Fruit fly (Drosophila melanogaster) whole organism, embryonic: ENCODE measurements around the gene east.
A peak's percentile ranks its signal among the peaks of the same experiment; 100 is the strongest.

ENCODE experiments used
- Blimp-1 ChIP-seq: fragments of 200-800 bp; sonication (Bioruptor generic); optimal IDR thresholded peaks from 3 replicates; lab custom pipeline; 2018; ENCODE audit warnings: missing biosample characterization, missing genetic modification characterization, mild to moderate bottlenecking, moderate library complexity, missing genetic modification reagents
- CG10274 ChIP-seq: fragments of 200-800 bp; sonication (Bioruptor generic); optimal IDR thresholded peaks from 3 replicates; lab custom pipeline; 2017; ENCODE audit warnings: missing biosample characterization, mild to moderate bottlenecking, missing genetic modification characterization
- CG10321 ChIP-seq: fragments of 200-800 bp; sonication (Bioruptor generic); IDR thresholded peaks from 2 replicates; pipeline ENCODE4 v1.3.6; 2022; ENCODE audit warnings: missing biosample characterization, missing genetic modification characterization
- CG11696 ChIP-seq: fragments of 200-800 bp; sonication (Bioruptor generic); IDR thresholded peaks from 2 replicates; pipeline ENCODE4 v1.3.6; 2022; ENCODE audit warnings: missing biosample characterization, missing genetic modification characterization
- CG14050 ChIP-seq: fragments of 200-800 bp; sonication (Bioruptor generic); IDR thresholded peaks from 3 replicates; pipeline ENCODE4 v1.3.6; 2022; ENCODE audit warnings: missing biosample characterization, missing genetic modification characterization
- CG14441 ChIP-seq: fragments of 200-800 bp; sonication (Bioruptor generic); IDR thresholded peaks from 2 replicates; pipeline ENCODE4 v1.3.6; 2022; ENCODE audit warnings: missing biosample characterization, missing genetic modification characterization
- CG15011 ChIP-seq: fragments of 200-800 bp; sonication (Bioruptor generic); optimal IDR thresholded peaks from 3 replicates; lab custom pipeline; 2018; ENCODE audit warnings: missing biosample characterization, mild to moderate bottlenecking, missing genetic modification characterization
- CG1792 ChIP-seq: fragments of 200-800 bp; sonication (Bioruptor generic); optimal IDR thresholded peaks from 2 replicates; lab custom pipeline; 2016; ENCODE audit warnings: missing biosample characterization, missing genetic modification characterization
- CG18599 ChIP-seq: fragments of 200-800 bp; sonication (Bioruptor generic); optimal IDR thresholded peaks from 3 replicates; lab custom pipeline; 2017; ENCODE audit warnings: missing biosample characterization, missing genetic modification characterization, mild to moderate bottlenecking, moderate library complexity, missing genetic modification reagents
- CG2712 ChIP-seq: fragments of 200-800 bp; optimal IDR thresholded peaks from 3 replicates; lab custom pipeline; 2019; ENCODE audit warnings: missing biosample characterization, mild to moderate bottlenecking, missing genetic modification characterization, moderate library complexity
- CG2875 ChIP-seq: fragments of 200-800 bp; sonication (Bioruptor generic); optimal IDR thresholded peaks from 2 replicates; lab custom pipeline; 2017; ENCODE audit warnings: missing biosample characterization, mild to moderate bottlenecking, missing genetic modification characterization, missing genetic modification reagents
- CG34224 ChIP-seq: fragments of 200-800 bp; sonication (Bioruptor generic); IDR thresholded peaks from 3 replicates; pipeline ENCODE4 v1.3.6; 2022; ENCODE audit warnings: missing biosample characterization, missing genetic modification characterization; ENCODE audit not compliant: partially characterized antibody
- CG3838 ChIP-seq: fragments of 200-800 bp; sonication (Bioruptor generic); optimal IDR thresholded peaks from 3 replicates; lab custom pipeline; 2016; ENCODE audit warnings: missing biosample characterization, missing genetic modification characterization
- CG4404 ChIP-seq: fragments of 200-800 bp; sonication (Bioruptor generic); IDR thresholded peaks from 2 replicates; pipeline ENCODE4 v1.3.6; 2022; ENCODE audit warnings: missing biosample characterization, missing genetic modification characterization
- CG6175 ChIP-seq: fragments of 200-800 bp; sonication (Bioruptor generic); IDR thresholded peaks from 3 replicates; pipeline ENCODE4 v1.3.6; 2022; ENCODE audit warnings: missing biosample characterization, missing genetic modification characterization
- CG7928 ChIP-seq: fragments of 200-800 bp; sonication (Bioruptor generic); optimal IDR thresholded peaks from 2 replicates; lab custom pipeline; 2017; ENCODE audit warnings: missing biosample characterization, mild to moderate bottlenecking, missing genetic modification characterization
- CG8944 ChIP-seq: fragments of 200-800 bp; sonication (Bioruptor generic); optimal IDR thresholded peaks from 3 replicates; lab custom pipeline; 2016; ENCODE audit warnings: missing biosample characterization, missing genetic modification characterization
- CG9215 ChIP-seq: fragments of 200-800 bp; sonication (Bioruptor generic); IDR thresholded peaks from 2 replicates; pipeline ENCODE4 v1.3.6; 2022; ENCODE audit warnings: missing biosample characterization, missing genetic modification characterization
- CG9876 ChIP-seq: fragments of 200-800 bp; sonication (Bioruptor generic); optimal IDR thresholded peaks from 2 replicates; lab custom pipeline; 2016; ENCODE audit warnings: missing biosample characterization, missing genetic modification characterization
- Camta ChIP-seq: fragments of 200-800 bp; sonication (Bioruptor generic); optimal IDR thresholded peaks from 2 replicates; lab custom pipeline; 2016; ENCODE audit warnings: missing biosample characterization, missing genetic modification characterization
- CkIIα-i1 ChIP-seq: fragments of 200-800 bp; sonication (Bioruptor generic); IDR thresholded peaks from 2 replicates; pipeline ENCODE4 v1.3.6; 2022; ENCODE audit warnings: missing biosample characterization, missing genetic modification characterization
- D ChIP-seq, 2 experiments: fragments of 200-800 bp in 1 of 2; fragments of >200 bp in 1 of 2; sonication (Bioruptor generic) in 1 of 2; optimal IDR thresholded peaks; 2 replicates in 1 of 2; 3 replicates in 1 of 2; lab custom pipeline; 2017; ENCODE audit warnings: mild to moderate bottlenecking in 1 of 2, missing biosample characterization in 1 of 2, missing genetic modification characterization in 1 of 2, missing genetic modification reagents in 1 of 2
- Dip2 ChIP-seq: fragments of 200-800 bp; sonication (Bioruptor generic); IDR thresholded peaks from 2 replicates; pipeline ENCODE4 v1.3.6; 2022; ENCODE audit warnings: missing biosample characterization, missing genetic modification characterization
- Ets97D ChIP-seq: fragments of 200-800 bp; sonication (Bioruptor generic); optimal IDR thresholded peaks from 3 replicates; lab custom pipeline; 2016; ENCODE audit warnings: missing biosample characterization, missing genetic modification characterization
- Fer3 ChIP-seq: fragments of 200-800 bp; sonication (Bioruptor generic); optimal IDR thresholded peaks from 2 replicates; lab custom pipeline; 2018; ENCODE audit warnings: missing biosample characterization, mild to moderate bottlenecking, missing genetic modification characterization, moderate library complexity
- H2.0 ChIP-seq: fragments of 200-800 bp; sonication (Bioruptor generic); IDR thresholded peaks from 2 replicates; pipeline ENCODE4 v1.3.6; 2022; ENCODE audit warnings: missing biosample characterization, missing genetic modification characterization
- Hr51 ChIP-seq, 2 experiments: fragments of 200-800 bp; sonication (Bioruptor generic); optimal IDR thresholded peaks; 2 replicates in 1 of 2; 3 replicates in 1 of 2; lab custom pipeline; 2016 to 2018; ENCODE audit warnings: missing biosample characterization in 2 of 2, missing genetic modification characterization in 2 of 2, mild to moderate bottlenecking in 1 of 2, moderate library complexity in 1 of 2
- MESR4 ChIP-seq: fragments of 200-800 bp; sonication (Bioruptor generic); optimal IDR thresholded peaks from 2 replicates; lab custom pipeline; 2018; ENCODE audit warnings: missing biosample characterization, mild to moderate bottlenecking, missing genetic modification characterization, moderate library complexity
- Rx ChIP-seq: fragments of 200-800 bp; sonication (Bioruptor generic); IDR thresholded peaks from 2 replicates; pipeline ENCODE4 v1.3.6; 2022; ENCODE audit warnings: missing biosample characterization, missing genetic modification characterization
- ap ChIP-seq: fragments of 200-800 bp; sonication (Bioruptor generic); IDR thresholded peaks from 2 replicates; pipeline ENCODE4 v1.3.6; 2022; ENCODE audit warnings: missing biosample characterization, missing genetic modification characterization
- bcd ChIP-seq: fragments of 200-800 bp; sonication (Bioruptor generic); optimal IDR thresholded peaks from 2 replicates; lab custom pipeline; 2017; ENCODE audit warnings: missing biosample characterization, mild to moderate bottlenecking, missing genetic modification characterization
- cas ChIP-seq: fragments of 200-800 bp; sonication (Bioruptor generic); IDR thresholded peaks from 2 replicates; pipeline ENCODE4 v1.3.6; 2022; ENCODE audit warnings: missing biosample characterization, missing genetic modification characterization
- chif ChIP-seq, 2 experiments: fragments of 200-800 bp; sonication (Bioruptor generic); optimal IDR thresholded peaks; 3 replicates each; lab custom pipeline; 2016; ENCODE audit warnings: missing biosample characterization in 2 of 2, missing genetic modification characterization in 2 of 2
- chn ChIP-seq: fragments of 200-800 bp; sonication (Bioruptor generic); optimal IDR thresholded peaks from 2 replicates; lab custom pipeline; 2016; ENCODE audit warnings: missing biosample characterization, missing genetic modification characterization
- da ChIP-seq: fragments of 200-800 bp; sonication (Bioruptor generic); optimal IDR thresholded peaks from 2 replicates; lab custom pipeline; 2016; ENCODE audit warnings: missing biosample characterization, missing genetic modification characterization
- esg ChIP-seq: fragments of 200-800 bp; sonication (Bioruptor generic); conservative IDR thresholded peaks from 2 replicates; pipeline ENCODE4 v1.3.6; 2022; ENCODE audit warnings: missing biosample characterization, missing genetic modification characterization
- eve ChIP-seq, 2 experiments: fragments of >200 bp; optimal IDR thresholded peaks; 2 replicates each; lab custom pipeline; 2017; ENCODE audit warnings: missing biosample characterization in 2 of 2, missing genetic modification characterization in 2 of 2
- eyg ChIP-seq: fragments of 200-800 bp; sonication (Bioruptor generic); optimal IDR thresholded peaks from 3 replicates; lab custom pipeline; 2016; ENCODE audit warnings: missing biosample characterization, missing genetic modification characterization
- gsb ChIP-seq: fragments of 200-800 bp; sonication (Bioruptor generic); IDR thresholded peaks from 2 replicates; pipeline ENCODE4 v1.3.6; 2022; ENCODE audit warnings: missing biosample characterization, missing genetic modification characterization
- gsb-n ChIP-seq: fragments of 200-800 bp; sonication (Bioruptor generic); optimal IDR thresholded peaks from 3 replicates; lab custom pipeline; 2018; ENCODE audit warnings: missing biosample characterization, mild to moderate bottlenecking, missing genetic modification characterization
- jigr1 ChIP-seq: fragments of 200-800 bp; sonication (Bioruptor generic); IDR thresholded peaks from 3 replicates; pipeline ENCODE4 v1.3.6; 2022; ENCODE audit warnings: missing biosample characterization, missing genetic modification characterization
- knrl ChIP-seq: fragments of 200-800 bp; sonication (Bioruptor generic); IDR thresholded peaks from 3 replicates; pipeline ENCODE4 v1.3.6; 2022; ENCODE audit warnings: missing biosample characterization, missing genetic modification characterization; ENCODE audit not compliant: partially characterized antibody
- lov ChIP-seq, 2 experiments: fragments of 200-800 bp in 1 of 2; fragments of >200 bp in 1 of 2; sonication (Bioruptor generic) in 1 of 2; IDR thresholded peaks in 1 of 2; optimal IDR thresholded peaks in 1 of 2; 2 replicates in 1 of 2; 3 replicates in 1 of 2; pipeline versions ENCODE4 v1.3.6 to Lab custom; 2017 to 2022; ENCODE audit warnings: missing biosample characterization in 1 of 2, missing genetic modification characterization in 1 of 2
- scrt ChIP-seq: fragments of 200-800 bp; sonication (Bioruptor generic); optimal IDR thresholded peaks from 2 replicates; lab custom pipeline; 2018; ENCODE audit warnings: missing biosample characterization, mild to moderate bottlenecking, missing genetic modification characterization, moderate library complexity
- sd ChIP-seq: fragments of 200-800 bp; sonication (Bioruptor generic); optimal IDR thresholded peaks from 3 replicates; lab custom pipeline; 2018; ENCODE audit warnings: missing biosample characterization, mild to moderate bottlenecking, missing genetic modification characterization, moderate library complexity
- slp2 ChIP-seq: fragments of 200-800 bp; sonication (Bioruptor generic); optimal IDR thresholded peaks from 2 replicates; lab custom pipeline; 2016; ENCODE audit warnings: missing biosample characterization, missing genetic modification characterization
- zen2 ChIP-seq: fragments of 200-800 bp; sonication (Bioruptor generic); IDR thresholded peaks from 3 replicates; pipeline ENCODE4 v1.3.6; 2022; ENCODE audit warnings: missing biosample characterization, missing genetic modification characterization; ENCODE audit not compliant: partially characterized antibody

east gene

DNA sequence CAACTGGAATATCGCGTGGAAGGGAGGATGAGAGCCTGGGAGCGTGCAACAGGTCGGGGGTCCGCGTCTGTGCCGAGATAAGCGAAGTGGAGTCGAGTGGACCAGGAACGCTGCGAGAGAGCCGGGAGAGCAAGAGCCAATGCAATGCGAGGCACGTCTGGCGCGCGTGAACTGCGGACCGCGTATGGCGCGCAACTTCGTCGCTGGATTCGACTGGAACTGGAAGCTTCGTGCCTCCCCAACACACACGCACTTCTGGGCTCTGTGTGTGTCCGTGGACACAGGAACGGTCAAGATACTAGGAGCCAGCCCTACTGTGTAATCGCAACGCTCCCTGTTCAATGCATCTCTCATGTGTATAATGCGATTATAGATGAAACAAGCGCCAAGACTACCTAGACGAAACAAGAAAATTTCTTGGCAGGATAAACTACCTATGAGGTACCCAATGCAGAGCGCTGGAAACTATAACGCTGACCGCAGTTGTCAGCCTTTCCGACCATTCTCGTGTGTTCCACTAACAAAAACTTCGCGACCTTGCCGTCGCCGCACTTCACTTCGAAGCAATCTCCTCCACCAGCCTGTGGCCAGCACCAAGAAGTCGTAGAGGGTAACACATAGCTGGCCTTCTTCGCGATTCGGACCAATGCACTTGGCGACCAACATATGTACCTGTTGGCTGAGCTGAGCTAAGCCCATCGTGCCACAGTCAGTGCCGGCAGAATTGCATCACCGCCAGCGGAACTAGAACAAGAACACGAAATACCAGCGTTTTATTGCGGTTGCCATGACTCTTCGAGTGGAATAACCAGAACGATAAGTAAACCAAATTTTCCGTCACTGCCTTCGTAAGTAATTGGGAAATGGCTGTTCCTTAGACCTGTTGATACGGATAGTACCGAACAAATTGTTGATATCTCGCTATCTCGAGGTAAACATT is 61.5 kb downstream of the east start, which contains the start of gene Rtca (continued):
- peak; percentile 12 for TF ChIP-seq CG10274
- peak; percentile 13 for TF ChIP-seq CG2875
- peak; percentile 60 for TF ChIP-seq H2.0 (GFP tag; lab: Robert Waterston, UW)
- peak; percentile 93 for TF ChIP-seq CG18599
- TF ChIP-seq D (optimal IDR thresholded peaks at IDR 0.05; lab: Kevin White, UChicago) = no peak
- TF ChIP-seq D (GFP tag; optimal IDR thresholded peaks at IDR 0.05; lab: Kevin White, UChicago) = peak; percentile 60
- peak; percentile 72 for TF ChIP-seq bcd (GFP tag; lab: Kevin White, UChicago)
- peak; percentile 17 for TF ChIP-seq Camta
- TF ChIP-seq Hr51 (GFP tag; optimal IDR thresholded peaks at IDR 0.05; lab: Kevin White, UChicago) = peak; percentile 35 to 76
- TF ChIP-seq CG3838 (GFP tag; lab: Kevin White, UChicago) = no peak
- peak; percentile 53; the same call in 2 of the 3 replicates for TF ChIP-seq CG14050
- TF ChIP-seq chif (GFP tag; optimal IDR thresholded peaks at IDR 0.05; lab: Kevin White, UChicago) = peak; percentile 33 to 44
- 0 out of 3 replicates have a peak, but pooled peaks have one; percentile 30 for TF ChIP-seq CG6175 (GFP tag; lab: Robert Waterston, UW)
- no peak for TF ChIP-seq slp2 (GFP tag; lab: Kevin White, UChicago)
- TF ChIP-seq CG10321 (GFP tag; lab: Robert Waterston, UW) = no peak
- peak; percentile 57 for TF ChIP-seq gsb
- peak; percentile 12 for TF ChIP-seq MESR4 (GFP tag; lab: Kevin White, UChicago)
- TF ChIP-seq CG9215 = peak; percentile 62
- TF ChIP-seq CG9876 (GFP tag; lab: Kevin White, UChicago) = peak; percentile 25
- TF ChIP-seq CG8944 (GFP tag; lab: Kevin White, UChicago) = peak; percentile 59
- TF ChIP-seq Blimp-1 = peak; percentile 54
- TF ChIP-seq knrl (GFP tag; lab: Robert Waterston, UW) = no peak
- peak; percentile 95 for TF ChIP-seq CG11696 (GFP tag; lab: Robert Waterston, UW)
- TF ChIP-seq CG4404 = peak; percentile 46
- TF ChIP-seq CG7928 (GFP tag; lab: Kevin White, UChicago) = peak; percentile 15
- TF ChIP-seq CG14441 (GFP tag; lab: Robert Waterston, UW) = peak; percentile 78
- TF ChIP-seq Fer3 (tag; lab: Kevin White, UChicago) = peak; percentile 62
- no peak for TF ChIP-seq eve (GFP tag; optimal IDR thresholded peaks at IDR 0.05; lab: Kevin White, UChicago)
- no peak for TF ChIP-seq CG15011
- peak; percentile 95 for TF ChIP-seq scrt (GFP tag; lab: Kevin White, UChicago)
- TF ChIP-seq eyg (GFP tag; lab: Kevin White, UChicago) = peak; percentile 20
- no peak for TF ChIP-seq cas (GFP tag; lab: Robert Waterston, UW)
- TF ChIP-seq lov (optimal IDR thresholded peaks at IDR 0.05; lab: Kevin White, UChicago) = no peak
- 0 out of 3 replicates have a peak, but pooled peaks have one; percentile 26 for TF ChIP-seq lov (GFP tag; IDR thresholded peaks at IDR 0.05; lab: Robert Waterston, UW)
- no peak for TF ChIP-seq Dip2 (GFP tag; lab: Robert Waterston, UW)
- 0 out of 3 replicates have a peak, but pooled peaks have one; percentile 16 for TF ChIP-seq CG34224 (GFP tag; lab: Robert Waterston, UW)
- no peak for TF ChIP-seq gsb-n (tag; lab: Kevin White, UChicago)
- peak; percentile 13 for TF ChIP-seq CG1792
- no peak for TF ChIP-seq da
- no peak for TF ChIP-seq jigr1 (GFP tag; lab: Robert Waterston, UW)
- TF ChIP-seq sd (tag; lab: Kevin White, UChicago) = peak; percentile 74
- TF ChIP-seq chn (GFP tag; lab: Kevin White, UChicago) = peak; percentile 32
- TF ChIP-seq Rx (GFP tag; lab: Robert Waterston, UW) = no peak; the same call in 1 of the 2 replicates
- peak; percentile 20; the same call in 1 of the 2 replicates for TF ChIP-seq ap
- TF ChIP-seq Ets97D (GFP tag; lab: Kevin White, UChicago) = no peak
- TF ChIP-seq CkIIα-i1 (GFP tag; lab: Robert Waterston, UW) = no peak
- peak; percentile 53 for TF ChIP-seq CG2712
- TF ChIP-seq zen2 = no peak
- peak; percentile 72 for TF ChIP-seq esg
